Worm (Caenorhabditis elegans): ENCODE data around the gene ZK418.2.

ZK418.2 gene

ce11 chrIII:7091042-7091441, at the start of gene ZK418.2:
Gene ZK418.2, plus strand, starts transcription at chrIII:7091342.
- TF ChIP-seq rnt-1 (tag; optimal IDR thresholded peaks at IDR 0.05): no peak
- no peak for TF ChIP-seq madf-2 (tag; optimal IDR thresholded peaks at IDR 0.05)
- TF ChIP-seq hlh-15 (tag; optimal IDR thresholded peaks at IDR 0.05): no peak
- TF ChIP-seq hlh-30 (tag; optimal IDR thresholded peaks at IDR 0.05; ENCODE audit: insufficient read depth): no peak
- TF ChIP-seq nhr-232 (tag; optimal IDR thresholded peaks at IDR 0.05): no peak
- no peak for TF ChIP-seq ceh-14 (tag; optimal IDR thresholded peaks at IDR 0.05)
- no peak for TF ChIP-seq fax-1 (tag; optimal IDR thresholded peaks at IDR 0.05)

- TF ChIP-seq nhr-11 (tag; optimal IDR thresholded peaks at IDR 0.05) (no peak), sox-2 (GFP tag; IDR thresholded peaks at IDR 0.05) (no peak), ceh-34 (tag; optimal IDR thresholded peaks at IDR 0.05) (no peak), mec-3 (tag; optimal IDR thresholded peaks at IDR 0.05; ENCODE audit: borderline replicate concordance) (no peak), ztf-16 (tag; optimal IDR thresholded peaks at IDR 0.05) (no peak), ceh-18 (tag; optimal IDR thresholded peaks at IDR 0.05) (no peak), K02D7.2 (tag; optimal IDR thresholded peaks at IDR 0.05) (no peak), ama-1 (optimal IDR thresholded peaks at IDR 0.05) (no peak), zip-5 (tag; optimal IDR thresholded peaks at IDR 0.05) (no peak), sox-4 (tag; optimal IDR thresholded peaks at IDR 0.05) (no peak), fkh-10 (GFP tag; optimal IDR thresholded peaks at IDR 0.05) (no peak), T23F11.4 (GFP tag; optimal IDR thresholded peaks at IDR 0.05) (no peak), hlh-6 (tag; optimal IDR thresholded peaks at IDR 0.05) (no peak)
Observed at ce11 chrIII:7045643-7046042, 45.5 kb upstream of the ZK418.2 start, which contains the start of gene R01H2.7. Gene R01H2.7, minus strand, starts transcription at chrIII:7045743.

ce11 chrIII:7056241-7056640, 34.9 kb upstream of the ZK418.2 start, which contains the start of gene R01H2.2:
Gene R01H2.2, plus strand, starts transcription at chrIII:7056541.
- TF ChIP-seq ceh-45 (GFP tag; IDR thresholded peaks at IDR 0.05) (no peak), che-1 (tag; optimal IDR thresholded peaks at IDR 0.05) (no peak), ceh-31 (tag; optimal IDR thresholded peaks at IDR 0.05) (no peak), ceh-6 (GFP tag; optimal IDR thresholded peaks at IDR 0.05) (no peak), ceh-30 (tag; optimal IDR thresholded peaks at IDR 0.05) (no peak), fax-1 (tag; optimal IDR thresholded peaks at IDR 0.05) (no peak), ztf-16 (tag; optimal IDR thresholded peaks at IDR 0.05) (no peak), nhr-232 (tag; optimal IDR thresholded peaks at IDR 0.05) (no peak), zip-5 (tag; optimal IDR thresholded peaks at IDR 0.05) (no peak), ceh-22 (tag; optimal IDR thresholded peaks at IDR 0.05) (no peak), K02D7.2 (tag; optimal IDR thresholded peaks at IDR 0.05) (no peak), ahr-1 (tag; optimal IDR thresholded peaks at IDR 0.05) (no peak)

ce11 chrIII:7060531-7061095, 30.5 kb upstream of the ZK418.2 start, which contains the start of gene egg-2:
Gene egg-2, minus strand, starts transcription at chrIII:7060583.
- no peak for TF ChIP-seq ceh-31 (tag; optimal IDR thresholded peaks at IDR 0.05)
- no peak for TF ChIP-seq che-1 (tag; optimal IDR thresholded peaks at IDR 0.05)
- TF ChIP-seq nhr-11 (tag; optimal IDR thresholded peaks at IDR 0.05): no peak
- TF ChIP-seq ceh-24 (tag; optimal IDR thresholded peaks at IDR 0.05): no peak
- TF ChIP-seq lim-6 (tag; optimal IDR thresholded peaks at IDR 0.05): no peak
- no peak for TF ChIP-seq unc-86 (tag; optimal IDR thresholded peaks at IDR 0.05)
- TF ChIP-seq ztf-16 (tag; optimal IDR thresholded peaks at IDR 0.05): no peak
- no peak for TF ChIP-seq ceh-18 (tag; optimal IDR thresholded peaks at IDR 0.05)
- TF ChIP-seq nfya-1 (tag; optimal IDR thresholded peaks at IDR 0.05): no peak
- no peak for TF ChIP-seq tbx-2 (tag; optimal IDR thresholded peaks at IDR 0.05)
- no peak for TF ChIP-seq pha-2 (tag; optimal IDR thresholded peaks at IDR 0.05)
- no peak for TF ChIP-seq sox-2 (GFP tag; IDR thresholded peaks at IDR 0.05)
- no peak for TF ChIP-seq ceh-14 (tag; optimal IDR thresholded peaks at IDR 0.05)
- no peak for TF ChIP-seq tbx-7 (tag; optimal IDR thresholded peaks at IDR 0.05)
- no peak for TF ChIP-seq ceh-2 (tag; optimal IDR thresholded peaks at IDR 0.05)
- TF ChIP-seq pax-1 (tag; optimal IDR thresholded peaks at IDR 0.05): no peak
- no peak for TF ChIP-seq ceh-22 (tag; optimal IDR thresholded peaks at IDR 0.05)
